Worm (Caenorhabditis elegans): ENCODE measurements around the gene D1086.12.
"Not testable (repeated sequence)": the region's sequence is repeated elsewhere in the genome, so short reads cannot be mapped to it uniquely, and the experiment has no call there.

Gene D1086.12

DNA sequence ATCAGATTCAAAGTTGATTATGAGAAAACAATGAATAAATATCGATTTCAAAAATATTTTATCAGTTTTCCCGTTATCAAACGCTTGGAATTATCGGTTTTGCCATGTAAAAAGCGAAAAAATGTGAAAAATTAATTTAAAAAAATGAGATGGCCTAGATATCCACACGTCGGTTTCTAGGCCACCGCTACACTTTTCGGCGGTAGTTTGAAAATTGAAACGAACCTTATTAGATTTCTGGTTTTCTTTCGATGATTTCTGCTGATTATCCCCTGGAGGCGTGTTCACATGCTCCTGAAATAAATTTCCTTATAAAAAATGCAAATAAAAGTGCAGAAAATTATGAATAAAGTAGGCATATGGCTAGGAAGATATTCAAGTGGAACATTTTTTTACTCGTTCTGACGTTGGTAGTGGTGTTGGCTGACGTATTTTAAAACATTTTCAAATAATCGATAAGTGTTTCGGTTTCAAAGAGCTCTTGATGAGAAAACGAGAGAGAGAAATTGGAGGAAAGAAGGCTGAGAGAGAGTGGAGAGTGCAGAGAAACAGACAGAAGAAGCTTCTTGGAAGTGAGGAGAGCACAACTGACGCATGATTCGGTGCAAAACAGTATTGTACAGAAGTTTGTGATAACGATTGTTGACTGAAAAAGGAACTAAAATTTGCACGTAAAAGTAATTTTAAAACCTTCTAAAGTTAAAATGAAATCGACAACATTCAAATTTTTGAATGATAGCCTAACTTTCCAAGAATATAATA, 32.2 kb downstream of the D1086.12 start:
- no peak for TF ChIP-seq W03F9.2 (tag; optimal IDR thresholded peaks at IDR 0.05)
- TF ChIP-seq him-1 (tag; optimal IDR thresholded peaks at IDR 0.05): no peak
- TF ChIP-seq dao-5 (tag; optimal IDR thresholded peaks at IDR 0.05): no peak

DNA sequence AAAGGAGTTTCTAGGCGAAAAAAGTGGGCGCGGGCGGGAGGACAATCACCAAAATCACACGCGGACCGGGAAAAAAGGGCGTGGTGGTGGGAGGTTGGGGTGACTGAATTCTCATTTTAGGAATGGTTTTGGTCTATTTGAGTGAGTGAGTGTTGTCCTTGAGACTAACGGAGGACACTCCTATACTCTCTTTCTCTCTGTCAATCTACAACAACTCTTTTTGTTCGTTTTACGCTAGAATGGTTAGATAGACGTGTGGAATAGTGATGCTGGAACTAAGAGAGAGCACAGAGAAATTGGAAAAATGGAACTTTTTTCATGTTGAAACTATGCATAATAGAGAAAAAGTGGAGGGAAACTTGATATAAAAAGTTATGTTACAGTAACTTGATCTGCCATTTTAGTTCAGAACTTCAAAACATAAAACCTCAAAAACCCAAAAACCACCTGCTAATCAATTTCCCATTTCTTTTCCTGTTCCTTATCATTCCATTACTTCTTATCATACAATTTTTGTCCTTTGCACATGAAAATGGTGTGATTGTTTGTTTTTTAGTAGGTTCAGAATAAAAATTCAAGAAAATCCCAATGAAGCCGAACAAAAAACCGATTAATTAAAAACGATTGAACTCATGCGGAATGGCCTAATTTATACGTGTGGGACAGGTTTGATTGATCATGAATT, 33.9 kb downstream of the D1086.12 start:
- no peak for TF ChIP-seq him-1 (tag; optimal IDR thresholded peaks at IDR 0.05)
- TF ChIP-seq W03F9.2 (tag; optimal IDR thresholded peaks at IDR 0.05): no peak
- TF ChIP-seq dao-5 (tag; optimal IDR thresholded peaks at IDR 0.05): no peak

DNA sequence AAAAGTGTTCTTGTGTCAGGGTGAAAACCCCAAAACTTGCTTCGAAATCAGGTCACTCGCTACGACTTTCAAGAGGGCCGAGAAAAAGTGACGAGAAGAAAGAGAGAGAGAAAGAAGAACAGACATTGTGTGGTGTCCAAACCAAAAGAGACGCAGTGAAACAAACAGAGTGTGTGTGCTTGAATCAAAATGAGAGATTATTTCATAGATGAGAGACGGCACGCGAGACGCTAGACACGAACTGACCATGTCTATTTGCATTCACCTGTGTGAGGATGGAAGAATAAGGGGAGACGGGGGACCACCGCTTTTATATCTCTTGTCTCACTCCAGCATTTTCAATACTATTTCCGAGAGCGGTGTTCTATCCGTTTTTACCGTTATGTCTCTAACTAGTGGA, 35.2 kb downstream of the D1086.12 start:
- TF ChIP-seq W03F9.2 (tag; optimal IDR thresholded peaks at IDR 0.05) (no peak), him-1 (tag; optimal IDR thresholded peaks at IDR 0.05) (no peak), dao-5 (tag; optimal IDR thresholded peaks at IDR 0.05) (no peak)

DNA sequence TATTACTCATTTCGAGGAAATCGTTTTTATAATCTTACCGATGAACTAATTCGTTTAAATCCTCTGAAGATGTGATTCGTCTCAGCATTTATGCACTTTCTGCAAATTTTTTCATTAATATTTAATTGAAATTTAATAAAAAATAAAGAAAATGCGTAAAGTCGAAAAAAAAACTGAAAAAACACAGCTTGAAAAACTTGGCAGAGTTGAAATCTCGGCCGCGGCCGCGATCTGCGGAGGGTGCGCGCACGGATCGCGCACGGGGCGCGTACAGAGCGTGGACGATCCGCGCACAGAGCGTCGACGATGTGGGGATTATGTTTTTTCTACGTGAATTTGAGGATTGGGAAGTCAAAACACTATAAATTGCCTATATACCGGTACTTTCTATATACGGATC, 36.8 kb downstream of the D1086.12 start, which contains the start of gene AH10.4:
Gene AH10.4, minus strand, starts transcription at position 101 of the 400 bp plus-strand sequence.
- TF ChIP-seq dao-5, W03F9.2, him-1 (tag; optimal IDR thresholded peaks at IDR 0.05): not testable (repeated sequence)

DNA sequence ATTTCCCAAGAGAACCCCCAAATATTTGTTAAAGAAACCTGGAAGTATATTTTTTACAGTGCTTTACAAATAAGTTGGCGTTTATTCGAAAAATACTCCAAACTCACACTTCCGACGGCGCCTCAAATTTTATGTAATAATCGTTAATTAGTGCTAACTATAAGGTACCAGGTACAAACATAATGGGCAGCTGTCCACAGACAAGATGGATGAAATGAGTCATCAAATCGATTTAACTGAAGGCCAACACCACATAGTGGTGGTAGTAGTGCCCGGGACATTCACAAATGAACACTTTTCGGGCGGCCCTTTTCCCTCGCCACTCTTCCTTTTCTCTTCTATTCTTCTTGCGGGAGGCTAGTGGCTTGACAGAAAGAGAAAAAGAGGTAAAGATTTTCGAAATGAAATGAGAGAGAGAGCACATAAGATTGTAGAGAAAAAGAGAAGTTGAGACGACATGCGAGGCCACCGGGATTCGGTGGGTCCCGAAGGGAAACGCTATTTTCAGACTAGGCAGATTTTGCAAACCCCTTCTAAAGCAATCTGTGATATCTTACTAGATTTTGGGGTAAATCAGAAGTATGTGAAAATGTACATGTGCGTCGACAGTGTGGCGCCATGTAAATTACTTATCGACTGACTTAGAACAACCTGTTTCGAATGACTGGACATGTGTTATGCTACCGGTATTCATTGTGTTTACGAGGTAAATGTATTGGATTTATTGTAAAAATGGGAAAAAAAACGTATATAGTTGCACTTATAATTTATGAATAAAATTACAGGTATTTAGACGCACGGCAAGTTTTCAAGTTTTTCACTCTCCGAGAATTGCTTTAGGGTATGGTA, 38.5 kb downstream of the D1086.12 start:
- TF ChIP-seq W03F9.2 (tag; optimal IDR thresholded peaks at IDR 0.05) (no peak), dao-5 (tag; optimal IDR thresholded peaks at IDR 0.05) (no peak), him-1 (tag; optimal IDR thresholded peaks at IDR 0.05) (no peak)

DNA sequence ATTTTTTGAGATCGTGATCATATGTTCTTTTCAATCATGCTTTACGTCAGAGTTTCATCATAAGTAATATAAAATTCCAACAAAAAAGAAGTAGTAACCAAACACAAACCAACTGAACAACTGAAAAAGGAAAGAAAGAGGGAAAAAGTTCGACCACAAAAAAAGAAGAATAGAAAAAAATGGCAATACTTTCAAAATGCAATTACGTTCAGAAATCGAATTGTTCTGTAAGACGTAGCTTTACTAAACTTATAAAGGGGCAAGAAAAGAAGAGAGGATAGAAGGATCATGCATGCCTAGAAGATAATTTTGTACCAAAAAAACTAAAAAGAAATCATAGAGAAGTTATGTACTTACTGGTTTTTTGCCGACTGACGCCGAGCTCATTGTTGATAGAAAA, 39.7 kb downstream of the D1086.12 start:
- TF ChIP-seq W03F9.2 (tag; optimal IDR thresholded peaks at IDR 0.05) (no peak), dao-5 (tag; optimal IDR thresholded peaks at IDR 0.05) (no peak), him-1 (tag; optimal IDR thresholded peaks at IDR 0.05) (no peak)

DNA sequence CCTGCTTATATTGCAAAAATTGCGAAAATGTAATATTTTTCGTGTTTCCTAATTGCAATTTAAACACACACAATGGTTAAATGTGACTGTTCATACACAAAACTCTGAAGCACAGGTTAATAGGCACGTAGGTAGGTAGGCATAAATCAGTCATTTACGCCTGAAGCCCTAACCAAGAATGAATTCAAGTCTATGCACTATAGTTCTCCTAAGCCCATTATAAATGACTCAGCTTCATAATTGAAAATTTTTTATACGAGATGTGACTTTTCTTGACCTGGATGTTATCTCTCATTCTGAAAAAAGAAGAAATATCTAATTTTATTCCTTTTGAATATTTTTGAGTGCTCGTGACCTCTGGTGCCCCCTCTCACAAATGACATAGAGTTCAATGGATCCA, 40.9 kb downstream of the D1086.12 start:
- no peak for TF ChIP-seq him-1 (tag; optimal IDR thresholded peaks at IDR 0.05)

DNA sequence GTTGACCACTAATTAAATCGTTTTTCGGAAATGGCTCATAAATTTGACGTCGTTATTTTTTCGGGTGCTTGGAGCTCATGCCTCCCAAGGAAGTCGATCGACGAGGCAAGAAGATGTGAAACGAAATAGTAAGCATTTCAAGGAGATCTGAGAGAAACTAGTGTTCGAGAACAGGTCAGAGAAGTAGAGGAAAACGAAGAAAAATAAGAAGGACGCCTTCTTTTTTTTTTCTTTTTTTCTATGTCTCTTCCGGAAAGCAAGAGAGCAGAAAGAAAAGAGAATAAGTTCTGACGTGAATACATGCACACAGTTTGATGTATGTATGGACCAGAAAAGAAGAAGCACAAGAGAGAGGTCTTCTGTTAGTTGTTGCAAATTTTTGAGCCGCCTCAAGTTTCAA, 42.6 kb downstream of the D1086.12 start:
- peak; percentile 79 for TF ChIP-seq him-1 (tag; optimal IDR thresholded peaks at IDR 0.05)
- TF ChIP-seq W03F9.2 (tag; optimal IDR thresholded peaks at IDR 0.05): peak; percentile 7
- no peak for TF ChIP-seq dao-5 (tag; optimal IDR thresholded peaks at IDR 0.05)

DNA sequence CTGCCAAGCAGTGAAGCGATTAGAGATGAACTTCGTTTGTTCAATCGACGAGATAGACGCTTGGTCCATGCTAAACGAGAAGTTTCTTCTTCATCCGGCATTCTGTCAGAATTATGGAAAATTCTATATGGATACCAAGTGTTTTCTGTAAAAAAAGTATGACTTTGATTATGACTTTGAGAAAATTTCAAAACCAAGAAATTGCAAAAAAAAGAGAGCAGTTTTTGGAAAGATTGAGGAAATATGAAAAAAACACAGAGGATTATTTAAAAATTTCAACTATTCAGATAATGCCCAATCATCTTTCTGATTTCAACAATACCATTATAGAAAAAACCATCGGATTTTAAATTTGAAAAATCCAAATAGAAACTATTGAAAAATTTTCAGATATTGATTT, 44.3 kb downstream of the D1086.12 start, which contains the start of gene par-1:
Gene par-1, minus strand, starts transcription at position 101 of the 400 bp plus-strand sequence.
- TF ChIP-seq dao-5 (tag; optimal IDR thresholded peaks at IDR 0.05) (no peak), him-1 (tag; optimal IDR thresholded peaks at IDR 0.05) (no peak), W03F9.2 (tag; optimal IDR thresholded peaks at IDR 0.05) (no peak)

DNA sequence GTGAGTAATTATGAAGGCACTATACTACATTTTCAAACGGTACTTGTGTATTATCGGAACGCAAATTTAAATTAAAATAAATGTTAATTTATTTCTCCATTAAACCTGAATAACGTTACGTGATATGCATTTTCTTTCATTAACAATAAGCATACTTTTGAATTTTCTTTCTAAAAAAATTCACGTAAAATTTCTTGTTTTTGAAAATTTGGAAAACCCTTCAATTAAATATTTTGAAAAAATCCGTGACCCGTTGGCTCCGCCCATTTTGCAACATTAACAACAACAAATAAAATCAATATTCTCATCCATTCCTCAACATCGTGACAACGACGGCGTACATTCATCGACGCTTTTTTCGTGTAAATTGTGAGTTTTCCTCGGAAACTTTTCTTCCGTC, 45.2 kb downstream of the D1086.12 start, which contains the start of gene acs-10:
Gene acs-10, plus strand, starts transcription at position 301 of the 400 bp plus-strand sequence.
- TF ChIP-seq dao-5 (tag; optimal IDR thresholded peaks at IDR 0.05) (no peak), W03F9.2 (tag; optimal IDR thresholded peaks at IDR 0.05) (no peak), him-1 (tag; optimal IDR thresholded peaks at IDR 0.05) (no peak)

DNA sequence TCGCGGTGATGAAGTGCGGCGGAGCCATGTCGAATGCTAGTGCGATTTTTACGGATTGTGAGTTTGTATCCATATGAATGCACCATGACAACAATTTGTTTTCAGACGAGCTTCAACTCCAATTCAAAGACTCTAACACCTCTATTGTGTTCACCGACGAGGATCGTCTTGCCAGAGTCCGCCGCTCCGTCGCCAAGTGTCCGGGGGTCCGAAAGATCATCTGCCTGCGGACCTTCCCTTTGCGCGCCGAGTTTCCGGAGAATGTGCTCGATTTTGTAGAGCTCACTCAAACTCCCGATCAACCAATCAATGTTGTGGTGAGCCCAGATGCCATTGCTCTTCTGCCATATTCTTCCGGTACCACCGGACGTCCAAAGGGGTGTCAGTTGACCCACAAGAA, 46.1 kb downstream of the D1086.12 start:
- no peak for TF ChIP-seq him-1 (tag; optimal IDR thresholded peaks at IDR 0.05)
- TF ChIP-seq W03F9.2 (tag; optimal IDR thresholded peaks at IDR 0.05): no peak
- no peak for TF ChIP-seq dao-5 (tag; optimal IDR thresholded peaks at IDR 0.05)

DNA sequence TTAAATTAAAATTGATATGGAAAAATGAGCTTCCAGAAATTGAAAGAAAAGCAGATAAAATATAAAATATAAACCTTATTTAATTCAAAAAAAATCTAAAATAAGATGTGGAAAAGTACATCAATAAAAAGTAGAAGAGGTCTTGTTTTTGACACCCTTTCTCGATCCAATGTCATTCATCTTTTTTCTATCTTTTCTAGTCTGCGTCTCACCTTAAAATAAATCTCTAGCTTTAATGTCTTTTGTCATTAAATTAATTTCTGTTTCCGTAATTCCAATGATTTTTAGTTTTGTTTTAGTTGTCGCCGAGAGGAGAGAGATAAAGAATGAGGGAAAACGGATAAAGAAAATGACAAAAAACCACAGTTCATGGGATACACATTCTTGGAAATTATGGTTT, 48.1 kb downstream of the D1086.12 start:
- TF ChIP-seq dao-5 (tag; optimal IDR thresholded peaks at IDR 0.05): no peak
- no peak for TF ChIP-seq W03F9.2 (tag; optimal IDR thresholded peaks at IDR 0.05)
- TF ChIP-seq him-1 (tag; optimal IDR thresholded peaks at IDR 0.05): no peak

DNA sequence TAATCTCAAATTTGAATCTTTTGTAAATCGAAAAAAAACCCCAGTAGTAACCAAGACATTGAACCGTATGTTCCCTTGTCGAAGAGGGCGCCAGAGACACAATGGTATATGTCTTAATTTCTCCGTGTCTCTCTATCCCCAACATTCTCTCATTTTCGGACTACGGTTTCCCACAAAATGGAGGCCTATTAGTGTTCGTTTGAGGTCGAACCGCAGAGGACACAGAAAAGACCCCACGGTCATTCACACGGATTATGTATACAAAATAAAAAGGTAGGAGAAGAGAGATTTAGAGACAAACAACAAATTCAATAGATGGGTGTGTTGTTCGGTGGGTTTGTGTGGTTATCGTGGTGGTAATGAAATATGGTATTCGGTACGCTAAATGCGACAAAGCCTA, 50.0 kb downstream of the D1086.12 start:
- TF ChIP-seq him-1 (tag; optimal IDR thresholded peaks at IDR 0.05) (no peak), dao-5 (tag; optimal IDR thresholded peaks at IDR 0.05) (no peak), W03F9.2 (tag; optimal IDR thresholded peaks at IDR 0.05) (no peak)
